Worm (Caenorhabditis elegans) whole organism, mixed stage, embryonic: ENCODE measurements around the gene trpp-6.

Source experiments
- M03D4.4 ChIP-seq: sonication (generic microtip); optimal IDR thresholded peaks from 2 replicates; lab custom pipeline; 2017; ENCODE audit warnings: mild to moderate bottlenecking, missing genetic modification characterization, missing compliant biosample characterization
- bed-3 ChIP-seq: fragments of 200-800 bp; sonication (Bioruptor generic); optimal IDR thresholded peaks from 3 replicates; lab custom pipeline; 2018; ENCODE audit warnings: mild to moderate bottlenecking, missing genetic modification characterization, moderate library complexity, missing compliant biosample characterization
- blmp-1 ChIP-seq: fragments of 150-350 bp; optimal IDR thresholded peaks from 2 replicates; lab custom pipeline; 2014; ENCODE audit warnings: missing biosample characterization, missing genetic modification characterization
- ceh-39 ChIP-seq: fragments of 150-350 bp; optimal IDR thresholded peaks from 2 replicates; lab custom pipeline; 2014; ENCODE audit warnings: missing biosample characterization, missing genetic modification characterization
- ceh-43 ChIP-seq: fragments of 200-800 bp; sonication (Bioruptor generic); optimal IDR thresholded peaks from 2 replicates; lab custom pipeline; 2018; ENCODE audit warnings: mild to moderate bottlenecking, missing genetic modification characterization, moderate library complexity, missing compliant biosample characterization
- ceh-83 ChIP-seq: fragments of 200-800 bp; sonication (Bioruptor generic); optimal IDR thresholded peaks from 2 replicates; lab custom pipeline; 2018; ENCODE audit warnings: mild to moderate bottlenecking, missing genetic modification characterization, missing compliant biosample characterization
- ces-1 ChIP-seq: fragments of 150-350 bp; optimal IDR thresholded peaks from 2 replicates; lab custom pipeline; 2014; ENCODE audit warnings: missing biosample characterization, missing genetic modification reagents, missing genetic modification characterization
- cnd-1 ChIP-seq: fragments of 200-800 bp; sonication (Bioruptor generic); optimal IDR thresholded peaks from 2 replicates; lab custom pipeline; 2018; ENCODE audit warnings: mild to moderate bottlenecking, missing genetic modification characterization, missing compliant biosample characterization
- drap-1 ChIP-seq: fragments of 200-800 bp; sonication (Bioruptor generic); optimal IDR thresholded peaks from 3 replicates; lab custom pipeline; 2018; ENCODE audit warnings: mild to moderate bottlenecking, missing genetic modification characterization, missing compliant biosample characterization
- elt-1 ChIP-seq: sonication (generic microtip); optimal IDR thresholded peaks from 2 replicates; lab custom pipeline; 2017; ENCODE audit warnings: missing genetic modification characterization, mild to moderate bottlenecking, missing compliant biosample characterization, antibody characterized with exemption, moderate library complexity, borderline replicate concordance; ENCODE audit not compliant: insufficient read depth
- elt-3 ChIP-seq: fragments of 150-350 bp; optimal IDR thresholded peaks from 2 replicates; lab custom pipeline; 2014; ENCODE audit warnings: missing biosample characterization, missing genetic modification characterization
- flh-1 ChIP-seq: fragments of 200-800 bp; sonication (Bioruptor generic); optimal IDR thresholded peaks from 2 replicates; lab custom pipeline; 2018; ENCODE audit warnings: mild to moderate bottlenecking, missing genetic modification characterization, moderate library complexity, missing compliant biosample characterization
- ham-2 ChIP-seq: fragments of 200-800 bp; sonication (Bioruptor generic); optimal IDR thresholded peaks from 2 replicates; lab custom pipeline; 2018; ENCODE audit warnings: mild to moderate bottlenecking, missing genetic modification characterization, missing compliant biosample characterization
- hlh-1 ChIP-seq: fragments of 150-350 bp; optimal IDR thresholded peaks from 2 replicates; lab custom pipeline; 2014; ENCODE audit warnings: missing biosample characterization, missing genetic modification reagents, missing genetic modification characterization
- lin-13 ChIP-seq: fragments of 150-350 bp; optimal IDR thresholded peaks from 2 replicates; lab custom pipeline; 2014; ENCODE audit warnings: missing biosample characterization, missing genetic modification characterization
- lin-32 ChIP-seq: fragments of 200-800 bp; sonication (Bioruptor generic); optimal IDR thresholded peaks from 2 replicates; lab custom pipeline; 2018; ENCODE audit warnings: mild to moderate bottlenecking, missing genetic modification characterization, missing compliant biosample characterization
- lsy-2 ChIP-seq: fragments of 150-350 bp; optimal IDR thresholded peaks from 2 replicates; lab custom pipeline; 2014; ENCODE audit warnings: missing biosample characterization, missing genetic modification characterization
- mab-5 ChIP-seq: fragments of 150-350 bp; optimal IDR thresholded peaks from 2 replicates; lab custom pipeline; 2014; ENCODE audit warnings: missing biosample characterization, missing genetic modification characterization
- mep-1 ChIP-seq: fragments of 150-350 bp; optimal IDR thresholded peaks from 2 replicates; lab custom pipeline; 2017; ENCODE audit warnings: missing biosample characterization, missing genetic modification reagents, missing genetic modification characterization, inconsistent platforms
- mls-2 ChIP-seq: sonication (generic microtip); optimal IDR thresholded peaks from 2 replicates; lab custom pipeline; 2016; ENCODE audit warnings: mild to moderate bottlenecking, missing genetic modification characterization, moderate library complexity, missing compliant biosample characterization
- nhr-12 ChIP-seq: fragments of 150-350 bp; optimal IDR thresholded peaks from 2 replicates; lab custom pipeline; 2014; ENCODE audit warnings: missing biosample characterization, missing genetic modification characterization
- nhr-2 ChIP-seq: fragments of 150-350 bp; optimal IDR thresholded peaks from 2 replicates; lab custom pipeline; 2014; ENCODE audit warnings: missing biosample characterization, missing genetic modification characterization
- nhr-237 ChIP-seq: fragments of 150-350 bp; optimal IDR thresholded peaks from 2 replicates; lab custom pipeline; 2014; ENCODE audit warnings: missing biosample characterization, missing genetic modification characterization
- nhr-28 ChIP-seq: fragments of 150-350 bp; optimal IDR thresholded peaks from 2 replicates; lab custom pipeline; 2014; ENCODE audit warnings: missing biosample characterization, missing genetic modification characterization
- nhr-76 ChIP-seq: sonication (generic microtip); optimal IDR thresholded peaks from 2 replicates; lab custom pipeline; 2017; ENCODE audit warnings: missing biosample characterization, missing genetic modification characterization
- pha-4 ChIP-seq: fragments of 150-350 bp; optimal IDR thresholded peaks from 2 replicates; lab custom pipeline; 2018; ENCODE audit warnings: missing biosample characterization, missing genetic modification reagents, missing genetic modification characterization
- sem-2 ChIP-seq: fragments of 200-800 bp; sonication (Bioruptor generic); optimal IDR thresholded peaks from 2 replicates; lab custom pipeline; 2018; ENCODE audit warnings: mild to moderate bottlenecking, missing genetic modification characterization, missing compliant biosample characterization
- snpc-4 ChIP-seq: fragments of 150-350 bp; optimal IDR thresholded peaks from 2 replicates; lab custom pipeline; 2014; ENCODE audit warnings: missing biosample characterization, missing genetic modification characterization
- sptf-1 ChIP-seq: sonication (generic microtip); optimal IDR thresholded peaks from 2 replicates; lab custom pipeline; 2017; ENCODE audit warnings: mild to moderate bottlenecking, missing genetic modification characterization, moderate library complexity, missing compliant biosample characterization
- tbx-8 ChIP-seq: fragments of 200-800 bp; sonication (Bioruptor generic); optimal IDR thresholded peaks from 2 replicates; lab custom pipeline; 2018; ENCODE audit warnings: mild to moderate bottlenecking, missing genetic modification characterization, moderate library complexity, missing compliant biosample characterization
- unc-120 ChIP-seq: sonication (generic microtip); optimal IDR thresholded peaks from 2 replicates; lab custom pipeline; 2017; ENCODE audit warnings: missing genetic modification characterization, missing compliant biosample characterization; ENCODE audit not compliant: poor library complexity, severe bottlenecking
- unc-39 ChIP-seq: fragments of 150-350 bp; optimal IDR thresholded peaks from 2 replicates; lab custom pipeline; 2014; ENCODE audit warnings: missing biosample characterization, missing genetic modification characterization
- unc-62 ChIP-seq: fragments of 150-350 bp; optimal IDR thresholded peaks from 2 replicates; lab custom pipeline; 2014; ENCODE audit warnings: missing biosample characterization, missing genetic modification reagents, missing genetic modification characterization
- zip-8 ChIP-seq: fragments of 150-350 bp; optimal IDR thresholded peaks from 2 replicates; lab custom pipeline; 2014; ENCODE audit warnings: missing biosample characterization, missing genetic modification characterization
- ztf-11 ChIP-seq: fragments of 150-350 bp; optimal IDR thresholded peaks from 2 replicates; lab custom pipeline; 2014; ENCODE audit warnings: missing biosample characterization, missing genetic modification characterization

The trpp-6 gene

ce11 chrV:9962394-9962793, 29.3 kb upstream of the trpp-6 start, which contains the start of gene madf-4:
madf-4 (minus strand) TSS chrV:9962494.
- TF ChIP-seq sptf-1 (no peak), ham-2 (GFP tag; lab: Kevin White, UChicago) (no peak), flh-1 (no peak), cnd-1 (tag; lab: Kevin White, UChicago) (no peak), nhr-237 (tag; lab: Kevin White, UChicago) (no peak), zip-8 (tag; lab: Kevin White, UChicago) (no peak), lsy-2 (tag; lab: Kevin White, UChicago) (no peak), ztf-11 (no peak)
- TF ChIP-seq, all 35 proteins: peak for 0

ce11 chrV:9962916-9963315, 28.8 kb upstream of the trpp-6 start:
- no peak for TF ChIP-seq bed-3 (GFP tag; lab: Kevin White, UChicago)
- no peak for TF ChIP-seq ces-1 (GFP tag; lab: Kevin White, UChicago)
- TF ChIP-seq M03D4.4 (tag; lab: Kevin White, UChicago): no peak
- TF ChIP-seq unc-62: no peak
- no peak for TF ChIP-seq lin-32 (GFP tag; lab: Kevin White, UChicago)
- no peak for TF ChIP-seq nhr-2 (tag; lab: Kevin White, UChicago)
- TF ChIP-seq mab-5 (tag; lab: Kevin White, UChicago): no peak
- TF ChIP-seq unc-39 (tag; lab: Kevin White, UChicago): no peak
- TF ChIP-seq elt-1 (tag; lab: Kevin White, UChicago): no peak
- no peak for TF ChIP-seq sptf-1
- TF ChIP-seq ceh-83 (GFP tag; lab: Kevin White, UChicago): no peak
- TF ChIP-seq, all 35 proteins: peak for 0

DNA sequence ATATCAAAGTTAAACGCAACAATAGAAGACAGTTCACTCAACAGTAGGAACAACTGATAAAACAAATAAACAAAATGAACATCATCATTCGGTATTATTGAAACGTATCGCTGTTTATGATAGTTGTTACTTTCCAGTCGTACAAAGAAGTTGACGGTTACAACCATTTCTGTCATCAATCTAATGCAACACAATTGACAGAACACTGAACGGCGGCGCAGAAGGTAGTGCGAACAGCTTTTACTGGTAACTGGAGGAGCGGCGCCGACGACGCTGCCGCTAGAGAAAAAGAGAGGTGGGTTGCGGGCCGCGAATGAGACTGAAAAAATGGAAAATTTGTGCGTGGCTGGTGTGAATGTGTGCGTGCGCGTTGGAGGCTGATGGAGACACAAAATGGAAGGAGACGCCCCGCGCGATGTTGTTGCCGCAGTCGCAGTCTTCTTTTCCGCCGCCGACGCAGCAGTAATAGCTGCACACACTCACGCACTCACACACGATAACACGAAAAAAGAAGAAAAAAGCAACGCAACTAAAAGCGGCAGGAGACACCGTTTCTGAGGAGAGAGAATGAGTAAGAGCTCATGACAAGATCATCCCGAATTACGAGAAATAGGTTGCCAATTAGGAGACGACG, 27.4 kb upstream of the trpp-6 start:
- peak; percentile 0 for TF ChIP-seq sptf-1
- TF ChIP-seq cnd-1 (tag; lab: Kevin White, UChicago): no peak
- TF ChIP-seq nhr-76 (tag; lab: Kevin White, UChicago): no peak

DNA sequence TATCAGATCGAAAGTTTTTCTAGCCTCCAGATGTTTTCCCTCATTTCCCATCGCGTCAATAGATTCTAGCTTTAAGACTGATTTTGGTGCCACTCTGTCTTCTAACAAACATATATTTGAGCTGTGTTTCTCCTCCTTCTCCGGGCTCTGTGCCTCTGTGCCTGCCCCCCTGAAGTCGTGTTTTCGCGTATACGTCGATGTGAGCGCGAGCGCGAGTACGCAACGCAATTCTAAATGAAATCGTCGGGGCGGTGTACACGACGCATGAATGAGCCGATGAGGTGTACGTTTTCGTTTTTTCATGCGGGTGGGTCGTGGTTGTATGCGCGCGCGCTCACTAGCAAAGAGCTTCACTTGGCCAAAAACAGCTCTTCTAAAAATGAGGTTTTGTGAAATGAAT, 25.8 kb upstream of the trpp-6 start:
- TF ChIP-seq lin-32 (GFP tag; lab: Kevin White, UChicago) (no peak), elt-3 (no peak), ztf-11 (no peak), ceh-43 (no peak), ham-2 (GFP tag; lab: Kevin White, UChicago) (no peak), ceh-39 (no peak), nhr-12 (tag; lab: Kevin White, UChicago) (no peak), nhr-76 (tag; lab: Kevin White, UChicago) (no peak), zip-8 (tag; lab: Kevin White, UChicago) (no peak), cnd-1 (tag; lab: Kevin White, UChicago) (no peak), lin-13 (tag; lab: Kevin White, UChicago) (no peak), lsy-2 (tag; lab: Kevin White, UChicago) (no peak), mls-2 (tag; lab: Kevin White, UChicago) (no peak), sem-2 (GFP tag; lab: Kevin White, UChicago) (no peak)

- TF ChIP-seq unc-39 (tag; lab: Kevin White, UChicago) (peak; percentile 44), drap-1 (peak; percentile 97), lsy-2 (tag; lab: Kevin White, UChicago) (peak; percentile 28), M03D4.4 (tag; lab: Kevin White, UChicago) (peak; percentile 95), ceh-83 (GFP tag; lab: Kevin White, UChicago) (peak; percentile 94), mls-2 (tag; lab: Kevin White, UChicago) (peak; percentile 96), ceh-39 (no peak), nhr-237 (tag; lab: Kevin White, UChicago) (no peak), ztf-11 (peak; percentile 25), elt-1 (tag; lab: Kevin White, UChicago) (no peak), nhr-28 (tag; lab: Kevin White, UChicago) (peak; percentile 30), bed-3 (GFP tag; lab: Kevin White, UChicago) (peak; percentile 90), unc-120 (tag; lab: Kevin White, UChicago) (peak; percentile 88), ham-2 (GFP tag; lab: Kevin White, UChicago) (peak; percentile 88), blmp-1 (tag; lab: Kevin White, UChicago) (no peak), nhr-76 (tag; lab: Kevin White, UChicago) (no peak), elt-3 (no peak), unc-62 (peak; percentile 51), cnd-1 (tag; lab: Kevin White, UChicago) (peak; percentile 93), snpc-4 (tag; lab: Kevin White, UChicago) (no peak), sptf-1 (peak; percentile 97), ces-1 (GFP tag; lab: Kevin White, UChicago) (no peak), ceh-43 (peak; percentile 93), mep-1 (tag; lab: Kevin White, UChicago) (peak; percentile 53), hlh-1 (tag; lab: Kevin White, UChicago) (peak; percentile 15), tbx-8 (GFP tag; lab: Kevin White, UChicago) (peak; percentile 89), pha-4 (tag; lab: Kevin White, UChicago) (peak; percentile 72), sem-2 (GFP tag; lab: Kevin White, UChicago) (peak; percentile 89), nhr-12 (tag; lab: Kevin White, UChicago) (no peak), flh-1 (peak; percentile 86), mab-5 (tag; lab: Kevin White, UChicago) (no peak), zip-8 (tag; lab: Kevin White, UChicago) (no peak), nhr-2 (tag; lab: Kevin White, UChicago) (no peak), lin-13 (tag; lab: Kevin White, UChicago) (peak; percentile 58), lin-32 (GFP tag; lab: Kevin White, UChicago) (peak; percentile 92)
These were observed 21.6 kb upstream of the trpp-6 start for ce11 chrV:9970119-9970518.
